Fruit fly (Drosophila melanogaster): ENCODE results near the gene Arglu1.

dm6 chr2L:9982516-9982915 lies 44.6 kb upstream of the Arglu1 start:
- no peak for TF ChIP-seq fd96Ca (GFP tag; IDR thresholded peaks at IDR 0.05)
- no peak for TF ChIP-seq CG4496 (GFP tag; IDR thresholded peaks at IDR 0.05)
- TF ChIP-seq CG10348 (GFP tag; IDR thresholded peaks at IDR 0.05), result no peak
- TF ChIP-seq CG9948 (tag; optimal IDR thresholded peaks at IDR 0.05), result peak; percentile 65
- TF ChIP-seq Pif1A (GFP tag; optimal IDR thresholded peaks at IDR 0.05), result peak; percentile 73
- peak; percentile 64 for TF ChIP-seq CG15710 (tag; optimal IDR thresholded peaks at IDR 0.05)
- TF ChIP-seq CG12605 (GFP tag; IDR thresholded peaks at IDR 0.05), result no peak
- no peak for TF ChIP-seq rn (GFP tag; IDR thresholded peaks at IDR 0.05)
- no peak for TF ChIP-seq D1 (tag; optimal IDR thresholded peaks at IDR 0.05)
- TF ChIP-seq CG8159 (tag; optimal IDR thresholded peaks at IDR 0.05), result peak; percentile 81
